Worm (Caenorhabditis elegans): Measurements from ENCODE around the gene grsp-1.
A peak's percentile ranks its signal among the peaks of the same experiment; 100 is the strongest.

Gene grsp-1

ce11 chrV:19643903-19644302 is 34.6 kb downstream of the grsp-1 start, which contains the start of the genes Y43F8C.7 and mrps-28 (continued):
- TF ChIP-seq ceh-63 (GFP tag; optimal IDR thresholded peaks at IDR 0.05) (no peak), aly-2 (tag; optimal IDR thresholded peaks at IDR 0.05) (peak; percentile 25), nhr-90 (tag; optimal IDR thresholded peaks at IDR 0.05; ENCODE audit: poor library complexity) (peak; percentile 6), lsy-2 (tag; optimal IDR thresholded peaks at IDR 0.05) (peak; percentile 97 to 98), aha-1 (tag; optimal IDR thresholded peaks at IDR 0.05) (no peak), isw-1 (GFP tag; IDR thresholded peaks at IDR 0.05) (peak; percentile 51), unc-130 (tag; optimal IDR thresholded peaks at IDR 0.05) (peak; percentile 17), grh-1 (GFP tag; IDR thresholded peaks at IDR 0.05) (no peak), ces-1 (GFP tag; optimal IDR thresholded peaks at IDR 0.05) (no peak), lin-35 (GFP tag; optimal IDR thresholded peaks at IDR 0.05) (peak; percentile 65 to 70), C16A3.4 (tag; optimal IDR thresholded peaks at IDR 0.05) (peak; percentile 36), xbp-1 (tag; optimal IDR thresholded peaks at IDR 0.05) (peak; percentile 43), nhr-237 (tag; optimal IDR thresholded peaks at IDR 0.05) (no peak), hlh-4 (tag; optimal IDR thresholded peaks at IDR 0.05) (no peak), ets-5 (GFP tag; IDR thresholded peaks at IDR 0.05) (no peak), nhr-77 (tag; optimal IDR thresholded peaks at IDR 0.05) (peak; percentile 39)

- TF ChIP-seq efl-1 (optimal IDR thresholded peaks at IDR 0.05) (no peak), efl-1 (GFP tag; optimal IDR thresholded peaks at IDR 0.05 in 1 of 2) (peak in 1 of 2 experiments; percentile 25), fkh-10 (GFP tag; optimal IDR thresholded peaks at IDR 0.05) (no peak)
Measured at ce11 chrV:19645572-19646155, 36.4 kb downstream of the grsp-1 start, which contains the start of gene Y43F8C.9. Y43F8C.9 (plus strand) TSS chrV:19646105.

ce11 chrV:19655151-19655550 is 45.9 kb downstream of the grsp-1 start, which contains the start of gene dmd-3:
dmd-3 (minus strand) TSS chrV:19655251.
- TF ChIP-seq lin-13 (GFP tag; optimal IDR thresholded peaks at IDR 0.05) (no peak), zip-4 (GFP tag; optimal IDR thresholded peaks at IDR 0.05) (no peak), mdl-1 (tag; optimal IDR thresholded peaks at IDR 0.05) (no peak)
